Fruit fly (Drosophila melanogaster): ENCODE results near the gene gcm2.
A peak's percentile ranks its signal among the peaks of the same experiment; 100 is the strongest.

Gene gcm2

dm6 chr2L:9607997-9608563 is at the start of gene gcm2:
gcm2 (plus strand) TSS chr2L:9608562.
- TF ChIP-seq Deaf1 (tag; optimal IDR thresholded peaks at IDR 0.05), result peak; percentile 49
- no peak for TF ChIP-seq CG17328 (GFP tag; IDR thresholded peaks at IDR 0.05)
- TF ChIP-seq CG14860 (GFP tag; IDR thresholded peaks at IDR 0.05; ENCODE audit: partially characterized antibody), result no peak
- 0 out of 2 replicates have a peak, but pooled peaks have one; percentile 15 for TF ChIP-seq CG16779 (GFP tag; IDR thresholded peaks at IDR 0.05)
- no peak for TF ChIP-seq cwo (GFP tag; optimal IDR thresholded peaks at IDR 0.05)
- TF ChIP-seq cg (GFP tag; optimal IDR thresholded peaks at IDR 0.05), result peak; percentile 60
- peak; percentile 95 for TF ChIP-seq Nf-YC (tag; optimal IDR thresholded peaks at IDR 0.05)
- peak; percentile 96 for TF ChIP-seq Nf-YB (GFP tag; optimal IDR thresholded peaks at IDR 0.05)
- TF ChIP-seq tx (GFP tag; optimal IDR thresholded peaks at IDR 0.05), result no peak
- no peak for TF ChIP-seq CG42726 (GFP tag; IDR thresholded peaks at IDR 0.05; ENCODE audit: partially characterized antibody)
- no peak for TF ChIP-seq CG9727 (GFP tag; optimal IDR thresholded peaks at IDR 0.05)
- peak; percentile 47 for TF ChIP-seq Jarid2 (GFP tag; optimal IDR thresholded peaks at IDR 0.05)
- TF ChIP-seq lov (optimal IDR thresholded peaks at IDR 0.05), result no peak
- TF ChIP-seq lov (GFP tag; IDR thresholded peaks at IDR 0.05), result 0 out of 3 replicates have a peak, but pooled peaks have one; percentile 4
- TF ChIP-seq CG13775 (GFP tag; optimal IDR thresholded peaks at IDR 0.05), result no peak
- TF ChIP-seq crol (GFP tag; IDR thresholded peaks at IDR 0.05), result peak; percentile 12; the same call in 1 of the 2 replicates
- no peak for TF ChIP-seq danr (GFP tag; IDR thresholded peaks at IDR 0.05)
- no peak for TF ChIP-seq CG7839 (tag; optimal IDR thresholded peaks at IDR 0.05)
- TF ChIP-seq gem (tag; optimal IDR thresholded peaks at IDR 0.05), result no peak
- no peak for TF ChIP-seq tll (GFP tag; optimal IDR thresholded peaks at IDR 0.05)
- TF ChIP-seq gcm (GFP tag; optimal IDR thresholded peaks at IDR 0.05), result peak; percentile 98
- TF ChIP-seq nerfin-1 (tag; optimal IDR thresholded peaks at IDR 0.05), result peak; percentile 64
- TF ChIP-seq Trl (optimal IDR thresholded peaks at IDR 0.05), result peak; percentile 47 to 82
- no peak for TF ChIP-seq Trl (GFP tag; optimal IDR thresholded peaks at IDR 0.05)
- no peak for TF ChIP-seq lbe (GFP tag; optimal IDR thresholded peaks at IDR 0.05)
- TF ChIP-seq grn (GFP tag; optimal IDR thresholded peaks at IDR 0.05), result peak; percentile 20
- peak; percentile 41 for TF ChIP-seq sd (tag; optimal IDR thresholded peaks at IDR 0.05)

dm6 chr2L:9560045-9560587 is 48.2 kb upstream of the gcm2 start:
- TF ChIP-seq Ssrp (tag; optimal IDR thresholded peaks at IDR 0.05) (no peak), chif (GFP tag; optimal IDR thresholded peaks at IDR 0.05) (no peak), CG32532 (GFP tag; IDR thresholded peaks at IDR 0.05) (peak; percentile 9; the same call in 1 of the 2 replicates), CG11560 (tag; IDR thresholded peaks at IDR 0.05) (0 out of 3 replicates have a peak, but pooled peaks have one; percentile 31), rib (GFP tag; IDR thresholded peaks at IDR 0.05) (0 out of 2 replicates have a peak, but pooled peaks have one; percentile 28), CG17361 (GFP tag; IDR thresholded peaks at IDR 0.05) (no peak), mld (GFP tag; IDR thresholded peaks at IDR 0.05; ENCODE audit: partially characterized antibody) (no peak), CG9609 (GFP tag; optimal IDR thresholded peaks at IDR 0.05) (no peak), crol (GFP tag; IDR thresholded peaks at IDR 0.05) (0 out of 2 replicates have a peak, but pooled peaks have one; percentile 11), Ets65A (GFP tag) (peak; percentile 47), sima (GFP tag; optimal IDR thresholded peaks at IDR 0.05) (no peak), D19B (GFP tag; optimal IDR thresholded peaks at IDR 0.05) (no peak), CG2199 (GFP tag; IDR thresholded peaks at IDR 0.05) (no peak), CG4617 (GFP tag; optimal IDR thresholded peaks at IDR 0.05; ENCODE audit: borderline replicate concordance) (no peak), sens (GFP tag) (no peak), CG9797 (GFP tag; optimal IDR thresholded peaks at IDR 0.05) (no peak), Dbx (GFP tag; IDR thresholded peaks at IDR 0.05) (peak; percentile 32; the same call in 1 of the 3 replicates), Hr3 (GFP tag; optimal IDR thresholded peaks at IDR 0.05) (no peak), zen (tag; optimal IDR thresholded peaks at IDR 0.05) (no peak), Abd-B (GFP tag; optimal IDR thresholded peaks at IDR 0.05) (no peak), Med (GFP tag) (peak; percentile 70), CG11456 (GFP tag; IDR thresholded peaks at IDR 0.05) (0 out of 3 replicates have a peak, but pooled peaks have one; percentile 32), esg (GFP tag; conservative IDR thresholded peaks at IDR 0.05) (no peak), ara (GFP tag; IDR thresholded peaks at IDR 0.05) (no peak), Hr39 (optimal IDR thresholded peaks at IDR 0.05) (no peak)

Measured in whole organism, embryonic.